Worm (Caenorhabditis elegans) whole organism, L2 larva: Measurements from ENCODE around the gene wdr-37.

Source experiments
- C34F6.9 ChIP-seq: fragments of 150-350 bp; optimal IDR thresholded peaks from 2 replicates; lab custom pipeline; 2014; ENCODE audit warnings: missing biosample characterization, missing genetic modification characterization
- F13H6.1 ChIP-seq: sonication (generic microtip); optimal IDR thresholded peaks from 2 replicates; lab custom pipeline; 2016; ENCODE audit warnings: missing genetic modification characterization, missing compliant biosample characterization
- R02D3.7 ChIP-seq: fragments of 150-350 bp; optimal IDR thresholded peaks from 2 replicates; lab custom pipeline; 2014; ENCODE audit warnings: missing biosample characterization, missing genetic modification characterization
- Y55F3AM.14 ChIP-seq: fragments of 200-800 bp; sonication (Bioruptor generic); optimal IDR thresholded peaks from 2 replicates; lab custom pipeline; 2018; ENCODE audit warnings: mild to moderate bottlenecking, missing genetic modification characterization, missing compliant biosample characterization
- ZK546.5 ChIP-seq: sonication (generic microtip); optimal IDR thresholded peaks from 2 replicates; lab custom pipeline; 2017; ENCODE audit warnings: missing biosample characterization, missing genetic modification characterization
- alr-1 ChIP-seq: fragments of 150-350 bp; optimal IDR thresholded peaks from 2 replicates; lab custom pipeline; 2014; ENCODE audit warnings: missing biosample characterization, missing genetic modification characterization
- aly-2 ChIP-seq: fragments of 150-350 bp; optimal IDR thresholded peaks from 2 replicates; lab custom pipeline; 2014; ENCODE audit warnings: missing biosample characterization, missing genetic modification characterization
- ama-1 ChIP-seq: fragments of 150-350 bp; optimal IDR thresholded peaks from 2 replicates; lab custom pipeline; 2018; ENCODE audit warnings: inconsistent platforms
- blmp-1 ChIP-seq: sonication (generic microtip); optimal IDR thresholded peaks from 2 replicates; lab custom pipeline; 2017; ENCODE audit warnings: missing genetic modification characterization, mild to moderate bottlenecking, missing compliant biosample characterization, antibody characterized with exemption, moderate library complexity; ENCODE audit not compliant: insufficient read depth
- ceh-16 ChIP-seq: fragments of 150-350 bp; optimal IDR thresholded peaks from 2 replicates; lab custom pipeline; 2014; ENCODE audit warnings: missing biosample characterization, missing genetic modification characterization
- ceh-82 ChIP-seq: fragments of 150-350 bp; optimal IDR thresholded peaks from 2 replicates; lab custom pipeline; 2014; ENCODE audit warnings: missing biosample characterization, missing genetic modification characterization
- crh-2 ChIP-seq: sonication (generic microtip); optimal IDR thresholded peaks from 2 replicates; lab custom pipeline; 2017; ENCODE audit warnings: missing biosample characterization, missing genetic modification characterization
- dmd-4 ChIP-seq: sonication (generic microtip); optimal IDR thresholded peaks from 2 replicates; lab custom pipeline; 2017; ENCODE audit warnings: missing biosample characterization, missing genetic modification characterization
- egl-27 ChIP-seq: sonication (generic microtip); optimal IDR thresholded peaks from 3 replicates; lab custom pipeline; 2017; ENCODE audit warnings: missing biosample characterization, missing genetic modification reagents, missing genetic modification characterization
- elt-1 ChIP-seq: fragments of 150-350 bp; optimal IDR thresholded peaks from 2 replicates; lab custom pipeline; 2014; ENCODE audit warnings: missing biosample characterization, missing genetic modification characterization
- elt-3 ChIP-seq: sonication (generic microtip); optimal IDR thresholded peaks from 2 replicates; lab custom pipeline; 2017; ENCODE audit warnings: missing biosample characterization, missing genetic modification characterization
- fos-1 ChIP-seq: fragments of 150-350 bp; optimal IDR thresholded peaks from 2 replicates; lab custom pipeline; 2014; ENCODE audit warnings: missing biosample characterization, missing genetic modification characterization
- gmeb-1 ChIP-seq: fragments of 150-350 bp; optimal IDR thresholded peaks from 2 replicates; lab custom pipeline; 2014; ENCODE audit warnings: missing biosample characterization, missing genetic modification characterization
- lin-11 ChIP-seq: fragments of 150-350 bp; sonication (generic microtip); optimal IDR thresholded peaks from 2 replicates; lab custom pipeline; 2014; ENCODE audit warnings: missing biosample characterization, missing genetic modification characterization, inconsistent platforms, mixed read lengths
- lin-13 ChIP-seq: fragments of 150-350 bp; optimal IDR thresholded peaks from 2 replicates; lab custom pipeline; 2014; ENCODE audit warnings: missing biosample characterization, missing genetic modification reagents, missing genetic modification characterization
- lin-39 ChIP-seq: fragments of 150-350 bp; optimal IDR thresholded peaks from 2 replicates; lab custom pipeline; 2014; ENCODE audit warnings: missing biosample characterization, missing genetic modification reagents, missing genetic modification characterization
- lsy-2 ChIP-seq, 2 experiments: fragments of 150-350 bp in 1 of 2; sonication (generic microtip) in 1 of 2; optimal IDR thresholded peaks; 2 replicates each; lab custom pipeline; 2014 to 2017; ENCODE audit warnings: missing biosample characterization in 2 of 2, missing genetic modification characterization in 2 of 2
- mab-5 ChIP-seq: fragments of 150-350 bp; optimal IDR thresholded peaks from 2 replicates; lab custom pipeline; 2014; ENCODE audit warnings: missing biosample characterization, missing genetic modification characterization
- mbf-1 ChIP-seq: sonication (generic microtip); optimal IDR thresholded peaks from 2 replicates; lab custom pipeline; 2017; ENCODE audit warnings: missing biosample characterization, missing genetic modification characterization
- mdl-1 ChIP-seq, 2 experiments: fragments of 150-350 bp in 1 of 2; sonication (generic microtip) in 1 of 2; optimal IDR thresholded peaks; 2 replicates each; lab custom pipeline; 2017; ENCODE audit warnings: missing biosample characterization in 2 of 2, missing genetic modification characterization in 2 of 2
- nhr-10 ChIP-seq: sonication (generic microtip); optimal IDR thresholded peaks from 2 replicates; lab custom pipeline; 2017; ENCODE audit warnings: missing biosample characterization, missing genetic modification characterization
- nhr-11 ChIP-seq: fragments of 150-350 bp; optimal IDR thresholded peaks from 2 replicates; lab custom pipeline; 2014; ENCODE audit warnings: missing biosample characterization, missing genetic modification characterization
- nhr-12 ChIP-seq: fragments of 150-350 bp; optimal IDR thresholded peaks from 2 replicates; lab custom pipeline; 2014; ENCODE audit warnings: missing biosample characterization, missing genetic modification characterization
- nhr-129 ChIP-seq: fragments of 150-350 bp; optimal IDR thresholded peaks from 2 replicates; lab custom pipeline; 2014; ENCODE audit warnings: missing biosample characterization, missing genetic modification characterization
- nhr-21 ChIP-seq: fragments of 150-350 bp; optimal IDR thresholded peaks from 2 replicates; lab custom pipeline; 2014; ENCODE audit warnings: missing biosample characterization, missing genetic modification characterization
- nhr-23 ChIP-seq: fragments of 150-350 bp; optimal IDR thresholded peaks from 2 replicates; lab custom pipeline; 2014; ENCODE audit warnings: missing biosample characterization, missing genetic modification reagents, missing genetic modification characterization
- nhr-237 ChIP-seq: fragments of 150-350 bp; optimal IDR thresholded peaks from 2 replicates; lab custom pipeline; 2014; ENCODE audit warnings: missing biosample characterization, missing genetic modification characterization
- nhr-25 ChIP-seq: fragments of 150-350 bp; sonication (generic microtip); optimal IDR thresholded peaks from 3 replicates; lab custom pipeline; 2014; ENCODE audit warnings: missing biosample characterization, missing genetic modification characterization
- nhr-6 ChIP-seq: fragments of 150-350 bp; optimal IDR thresholded peaks from 2 replicates; lab custom pipeline; 2014; ENCODE audit warnings: missing biosample characterization, missing genetic modification characterization
- nhr-77 ChIP-seq: fragments of 150-350 bp; optimal IDR thresholded peaks from 2 replicates; lab custom pipeline; 2014; ENCODE audit warnings: missing biosample characterization, missing genetic modification characterization
- peb-1 ChIP-seq: fragments of 150-350 bp; optimal IDR thresholded peaks from 2 replicates; lab custom pipeline; 2014; ENCODE audit warnings: missing biosample characterization, missing genetic modification characterization
- sem-4 ChIP-seq: fragments of 150-350 bp; optimal IDR thresholded peaks from 2 replicates; lab custom pipeline; 2014; ENCODE audit warnings: missing biosample characterization, missing genetic modification reagents, missing genetic modification characterization
- skn-1 ChIP-seq: sonication (generic microtip); optimal IDR thresholded peaks from 2 replicates; lab custom pipeline; 2017; ENCODE audit warnings: missing biosample characterization, missing genetic modification characterization
- sma-3 ChIP-seq: sonication (generic microtip); optimal IDR thresholded peaks from 2 replicates; lab custom pipeline; 2016; ENCODE audit warnings: missing genetic modification reagents, missing genetic modification characterization, missing compliant biosample characterization
- sma-9 ChIP-seq, 2 experiments: fragments of 150-350 bp in 1 of 2; sonication (generic microtip) in 1 of 2; optimal IDR thresholded peaks; 2 replicates each; lab custom pipeline; 2014 to 2016; ENCODE audit warnings: missing genetic modification characterization in 2 of 2, mild to moderate bottlenecking in 1 of 2, missing biosample characterization in 1 of 2, missing compliant biosample characterization in 1 of 2, missing genetic modification reagents in 1 of 2, moderate library complexity in 1 of 2
- snpc-4 ChIP-seq: fragments of 150-350 bp; optimal IDR thresholded peaks from 2 replicates; lab custom pipeline; 2014; ENCODE audit warnings: missing biosample characterization, missing genetic modification characterization
- unc-39 ChIP-seq: fragments of 150-350 bp; optimal IDR thresholded peaks from 2 replicates; lab custom pipeline; 2014; ENCODE audit warnings: missing biosample characterization, missing genetic modification characterization
- unc-55 ChIP-seq: fragments of 150-350 bp; sonication (generic microtip); optimal IDR thresholded peaks from 3 replicates; lab custom pipeline; 2014; ENCODE audit warnings: missing biosample characterization, missing genetic modification reagents, missing genetic modification characterization
- unc-62 ChIP-seq: fragments of 150-350 bp; optimal IDR thresholded peaks from 2 replicates; lab custom pipeline; 2014; ENCODE audit warnings: missing biosample characterization, missing genetic modification reagents, missing genetic modification characterization
- zag-1 ChIP-seq: fragments of 150-350 bp; optimal IDR thresholded peaks from 2 replicates; lab custom pipeline; 2014; ENCODE audit warnings: missing biosample characterization, missing genetic modification characterization
- ztf-1 ChIP-seq: fragments of 200-800 bp; sonication (Bioruptor generic); conservative IDR thresholded peaks from 2 replicates; pipeline ENCODE4 v1.3.6; 2022; ENCODE audit warnings: missing genetic modification characterization, missing compliant biosample characterization
- ztf-11 ChIP-seq: sonication (generic microtip); optimal IDR thresholded peaks from 2 replicates; lab custom pipeline; 2017; ENCODE audit warnings: missing biosample characterization, missing genetic modification characterization
- ztf-4 ChIP-seq: fragments of 150-350 bp; optimal IDR thresholded peaks from 2 replicates; lab custom pipeline; 2014; ENCODE audit warnings: missing biosample characterization, missing genetic modification characterization

Gene wdr-37

ce11 chrIII:5563680-5564079 is 36.2 kb downstream of the wdr-37 start:
- TF ChIP-seq nhr-12 (tag; lab: Kevin White, UChicago): no peak
- no peak for TF ChIP-seq aly-2
- peak; percentile 76 for TF ChIP-seq nhr-129 (tag; lab: Kevin White, UChicago)
- peak; percentile 70 for TF ChIP-seq F13H6.1 (tag; lab: Kevin White, UChicago)
- peak; percentile 19 for TF ChIP-seq C34F6.9 (tag; lab: Kevin White, UChicago)
- peak in 1 of 2 experiments; percentile 23 for TF ChIP-seq lsy-2 (tag; optimal IDR thresholded peaks at IDR 0.05; lab: Kevin White, UChicago)

- TF ChIP-seq dmd-4 (tag; lab: Kevin White, UChicago) (no peak), ama-1 (lab: Kevin White, UChicago) (peak; percentile 31)
These were observed 42.5 kb downstream of the wdr-37 start, which contains the start of gene rpc-2 for ce11 chrIII:5557246-5557819. Gene rpc-2, plus strand, starts transcription at chrIII:5557365.

- TF ChIP-seq sma-9 (GFP tag; optimal IDR thresholded peaks at IDR 0.05; lab: Kevin White, UChicago) (peak; percentile 87), sma-9 (tag; optimal IDR thresholded peaks at IDR 0.05; lab: Kevin White, UChicago) (no peak), skn-1 (peak; percentile 76), lin-11 (tag; lab: Kevin White, UChicago) (peak; percentile 58), aly-2 (no peak), egl-27 (tag; lab: Kevin White, UChicago) (no peak), nhr-129 (tag; lab: Kevin White, UChicago) (peak; percentile 27), alr-1 (tag; lab: Kevin White, UChicago) (no peak), unc-55 (GFP tag; lab: Kevin White, UChicago) (peak; percentile 77), elt-1 (tag; lab: Kevin White, UChicago) (no peak), elt-3 (tag; lab: Kevin White, UChicago) (no peak), R02D3.7 (tag; lab: Kevin White, UChicago) (no peak), sem-4 (tag; lab: Kevin White, UChicago) (peak; percentile 88), nhr-77 (no peak), blmp-1 (tag; lab: Kevin White, UChicago) (peak; percentile 39), lsy-2 (tag; optimal IDR thresholded peaks at IDR 0.05; lab: Kevin White, UChicago) (peak; percentile 20 to 85), unc-62 (GFP tag; lab: Kevin White, UChicago) (no peak), snpc-4 (peak; percentile 47), ceh-16 (tag; lab: Kevin White, UChicago) (no peak), ceh-82 (tag; lab: Kevin White, UChicago) (no peak), lin-39 (tag; lab: Kevin White, UChicago) (no peak), nhr-6 (tag; lab: Kevin White, UChicago) (no peak), nhr-23 (tag; lab: Kevin White, UChicago) (no peak), mbf-1 (no peak), C34F6.9 (tag; lab: Kevin White, UChicago) (peak; percentile 52), nhr-10 (tag; lab: Kevin White, UChicago) (no peak), peb-1 (tag; lab: Kevin White, UChicago) (no peak), unc-39 (tag; lab: Kevin White, UChicago) (no peak), Y55F3AM.14 (GFP tag; lab: Kevin White, UChicago) (no peak), ZK546.5 (tag; lab: Kevin White, UChicago) (no peak), sma-3 (GFP tag; lab: Kevin White, UChicago) (peak; percentile 85), crh-2 (tag; lab: Kevin White, UChicago) (peak; percentile 40), lin-13 (GFP tag; lab: Kevin White, UChicago) (peak; percentile 61), dmd-4 (tag; lab: Kevin White, UChicago) (no peak), ztf-11 (tag; lab: Kevin White, UChicago) (no peak), ztf-1 (no peak), mab-5 (tag; lab: Kevin White, UChicago) (peak; percentile 69), gmeb-1 (tag; lab: Kevin White, UChicago) (peak; percentile 79), mdl-1 (tag; optimal IDR thresholded peaks at IDR 0.05; lab: Kevin White, UChicago) (no peak), zag-1 (tag; lab: Kevin White, UChicago) (no peak), fos-1 (tag; lab: Kevin White, UChicago) (peak; percentile 28), nhr-237 (tag; lab: Kevin White, UChicago) (no peak), nhr-25 (peak; percentile 70), ama-1 (lab: Kevin White, UChicago) (no peak), nhr-11 (tag; lab: Kevin White, UChicago) (peak; percentile 10), F13H6.1 (tag; lab: Kevin White, UChicago) (peak; percentile 85), nhr-21 (tag; lab: Kevin White, UChicago) (peak; percentile 14), nhr-12 (tag; lab: Kevin White, UChicago) (no peak), ztf-4 (peak; percentile 56)
These were observed 44.9 kb downstream of the wdr-37 start, which contains the start of the genes nmad-1 and hach-1 for ce11 chrIII:5554884-5555500. Gene nmad-1, minus strand, starts transcription at chrIII:5554934. Gene hach-1, plus strand, starts transcription at chrIII:5555450.
